Fruit fly (Drosophila melanogaster): ENCODE data around the gene Aven.

DNA sequence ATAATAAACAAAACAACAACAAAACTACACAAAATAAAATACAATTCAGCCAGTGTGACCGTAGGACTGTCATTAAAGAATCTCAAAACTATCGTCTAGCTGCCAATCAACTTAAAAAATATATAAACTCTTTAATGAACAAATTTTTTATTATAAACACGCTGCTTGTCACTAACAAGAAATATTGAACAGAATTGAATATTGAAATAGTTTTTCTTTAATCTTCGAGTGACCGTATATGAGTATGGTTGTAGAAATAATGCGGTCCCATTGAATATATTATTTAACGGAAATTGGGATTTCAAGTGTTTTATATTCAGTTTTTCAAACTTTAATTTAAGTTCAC is 37.3 kb downstream of the Aven start, which contains the start of gene LIMK1:
- TF ChIP-seq Mio (GFP tag; optimal IDR thresholded peaks at IDR 0.05) (no peak), lola (GFP tag; optimal IDR thresholded peaks at IDR 0.05) (no peak), pan (optimal IDR thresholded peaks at IDR 0.05) (no peak), brk (GFP tag; optimal IDR thresholded peaks at IDR 0.05) (no peak), sage (GFP tag; optimal IDR thresholded peaks at IDR 0.05) (no peak), dsf (GFP tag; optimal IDR thresholded peaks at IDR 0.05; ENCODE audit: borderline replicate concordance) (no peak), woc (GFP tag; optimal IDR thresholded peaks at IDR 0.05) (no peak), br (GFP tag; optimal IDR thresholded peaks at IDR 0.05) (no peak)
